Worm (Caenorhabditis elegans): ENCODE data around the gene sri-74.

DNA sequence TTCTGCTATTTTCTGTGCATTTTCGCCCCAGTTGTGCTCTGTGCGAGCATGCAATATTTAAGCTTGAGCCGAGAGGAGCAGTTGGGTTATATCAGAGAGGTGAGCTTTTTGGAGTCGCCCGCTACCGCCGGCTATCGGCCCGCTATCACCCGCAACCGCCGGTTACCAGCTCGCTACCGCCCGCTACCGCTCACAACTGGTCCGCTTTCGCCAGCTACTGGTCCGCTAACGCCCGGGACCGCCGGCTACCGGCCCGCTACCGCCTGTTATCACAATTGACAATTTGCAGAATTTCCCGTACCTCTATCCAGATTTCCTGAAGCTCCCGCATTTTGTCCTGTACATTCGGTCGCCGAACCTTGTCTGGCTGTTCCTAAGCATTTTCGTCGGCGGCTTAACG is 45.5 kb upstream of the sri-74 start:
- TF ChIP-seq nhr-12 (tag; optimal IDR thresholded peaks at IDR 0.05), result no peak
- no peak for TF ChIP-seq egl-27 (tag; optimal IDR thresholded peaks at IDR 0.05)
- no peak for TF ChIP-seq ZK546.5 (tag; optimal IDR thresholded peaks at IDR 0.05)
- TF ChIP-seq mdl-1 (tag; optimal IDR thresholded peaks at IDR 0.05), result no peak
- TF ChIP-seq nhr-6 (tag; optimal IDR thresholded peaks at IDR 0.05), result no peak

All from whole organism, L2 larva.